Fruit fly (Drosophila melanogaster): ENCODE results near the gene CG8360.

CG8360 gene

dm6 chr2L:8229134-8229533 lies 16.4 kb downstream of the CG8360 start (continued):
- no peak for TF ChIP-seq Rx (GFP tag; IDR thresholded peaks at IDR 0.05)
- TF ChIP-seq slou (GFP tag; optimal IDR thresholded peaks at IDR 0.05) = no peak
- TF ChIP-seq CG4328 (GFP tag; optimal IDR thresholded peaks at IDR 0.05) = no peak
- TF ChIP-seq bbx (GFP tag; IDR thresholded peaks at IDR 0.05; ENCODE audit: partially characterized antibody) = no peak
- TF ChIP-seq CG33213 (GFP tag; optimal IDR thresholded peaks at IDR 0.05) = no peak
- no peak for TF ChIP-seq Hey (tag; optimal IDR thresholded peaks at IDR 0.05)
- no peak for TF ChIP-seq maf-S (GFP tag; optimal IDR thresholded peaks at IDR 0.05)
- TF ChIP-seq sens-2 (GFP tag; IDR thresholded peaks at IDR 0.05) = no peak
- TF ChIP-seq Antp (GFP tag; optimal IDR thresholded peaks at IDR 0.05) = no peak
- no peak for TF ChIP-seq tgo (GFP tag; IDR thresholded peaks at IDR 0.05)
- TF ChIP-seq D (optimal IDR thresholded peaks at IDR 0.05) = no peak
- no peak for TF ChIP-seq D (GFP tag; optimal IDR thresholded peaks at IDR 0.05)
- TF ChIP-seq Dll (GFP tag; IDR thresholded peaks at IDR 0.05; ENCODE audit: partially characterized antibody) = no peak
- TF ChIP-seq CG10267 (tag; optimal IDR thresholded peaks at IDR 0.05) = no peak
- TF ChIP-seq MTF-1 (GFP tag; optimal IDR thresholded peaks at IDR 0.05; ENCODE audit: borderline replicate concordance) = no peak
- no peak for TF ChIP-seq lilli (GFP tag; optimal IDR thresholded peaks at IDR 0.05)
- TF ChIP-seq az2 (GFP tag; optimal IDR thresholded peaks at IDR 0.05) = no peak
- no peak for TF ChIP-seq CG6175 (GFP tag; IDR thresholded peaks at IDR 0.05)
- peak; percentile 7 for TF ChIP-seq fd64A (GFP tag; optimal IDR thresholded peaks at IDR 0.05)
- TF ChIP-seq C15 (GFP tag; IDR thresholded peaks at IDR 0.05) = no peak
- no peak for TF ChIP-seq jing (GFP tag; optimal IDR thresholded peaks at IDR 0.05)
- no peak for TF ChIP-seq Side (GFP tag; optimal IDR thresholded peaks at IDR 0.05)
- TF ChIP-seq CG43689 (GFP tag; IDR thresholded peaks at IDR 0.05) = no peak
- no peak for TF ChIP-seq CG1529 (GFP tag; optimal IDR thresholded peaks at IDR 0.05)
- no peak for TF ChIP-seq so (GFP tag; IDR thresholded peaks at IDR 0.05)
- no peak for TF ChIP-seq stc (GFP tag; IDR thresholded peaks at IDR 0.05)
- no peak for TF ChIP-seq pita (GFP tag; optimal IDR thresholded peaks at IDR 0.05)
- no peak for TF ChIP-seq Oli (tag; optimal IDR thresholded peaks at IDR 0.05)
- no peak for TF ChIP-seq CG5245 (GFP tag; optimal IDR thresholded peaks at IDR 0.05)
- no peak for TF ChIP-seq disco-r (GFP tag; optimal IDR thresholded peaks at IDR 0.05)
- no peak for TF ChIP-seq CG32772 (GFP tag; IDR thresholded peaks at IDR 0.05)
- TF ChIP-seq wek (GFP tag; optimal IDR thresholded peaks at IDR 0.05) = no peak
- no peak for TF ChIP-seq CG6813 (GFP tag; optimal IDR thresholded peaks at IDR 0.05)
- TF ChIP-seq CG2712 (tag; optimal IDR thresholded peaks at IDR 0.05) = no peak
- no peak for TF ChIP-seq CG18011 (GFP tag; optimal IDR thresholded peaks at IDR 0.05)
- no peak for TF ChIP-seq zen2 (GFP tag; IDR thresholded peaks at IDR 0.05; ENCODE audit: partially characterized antibody)
- TF ChIP-seq lbe (GFP tag; optimal IDR thresholded peaks at IDR 0.05) = no peak
- TF ChIP-seq sr (GFP tag; IDR thresholded peaks at IDR 0.05) = no peak
- no peak for TF ChIP-seq CG18619 (GFP tag; optimal IDR thresholded peaks at IDR 0.05)
- no peak for TF ChIP-seq ato (GFP tag; IDR thresholded peaks at IDR 0.05; ENCODE audit: partially characterized antibody)
- TF ChIP-seq CG13624 (GFP tag; optimal IDR thresholded peaks at IDR 0.05) = no peak
- TF ChIP-seq gsb-n (tag; optimal IDR thresholded peaks at IDR 0.05) = no peak
- TF ChIP-seq HLHmδ (GFP tag; optimal IDR thresholded peaks at IDR 0.05) = no peak
- no peak for TF ChIP-seq btn (GFP tag; optimal IDR thresholded peaks at IDR 0.05)
- TF ChIP-seq toy (GFP tag; IDR thresholded peaks at IDR 0.05) = no peak
- no peak for TF ChIP-seq ac (GFP tag; optimal IDR thresholded peaks at IDR 0.05)
- TF ChIP-seq chm (GFP tag; IDR thresholded peaks at IDR 0.05) = no peak
- TF ChIP-seq Pdp1 (GFP tag; optimal IDR thresholded peaks at IDR 0.05) = no peak
- no peak for TF ChIP-seq gce (GFP tag; IDR thresholded peaks at IDR 0.05)
- 0 out of 3 replicates have a peak, but pooled peaks have one; percentile 15 for TF ChIP-seq CG34422 (GFP tag; IDR thresholded peaks at IDR 0.05)
- TF ChIP-seq kah (GFP tag; optimal IDR thresholded peaks at IDR 0.05) = no peak
- no peak for TF ChIP-seq row (GFP tag; IDR thresholded peaks at IDR 0.05)
- TF ChIP-seq gcm2 (GFP tag; optimal IDR thresholded peaks at IDR 0.05) = no peak
